Fruit fly (Drosophila melanogaster): Measurements from ENCODE around the gene Cyp4d20.

- TF ChIP-seq CG14711 (tag; optimal IDR thresholded peaks at IDR 0.05) (no peak), toe (GFP tag; optimal IDR thresholded peaks at IDR 0.05) (no peak), Mnt (GFP tag; optimal IDR thresholded peaks at IDR 0.05) (no peak), CG7045 (GFP tag; optimal IDR thresholded peaks at IDR 0.05) (no peak), bab1 (GFP tag; optimal IDR thresholded peaks at IDR 0.05) (no peak), CG12768 (GFP tag; optimal IDR thresholded peaks at IDR 0.05) (no peak), kay (GFP tag; ENCODE audit: borderline replicate concordance) (no peak), Hr96 (GFP tag; optimal IDR thresholded peaks at IDR 0.05) (no peak), ovo (GFP tag; optimal IDR thresholded peaks at IDR 0.05) (no peak)
These were observed 32.0 kb downstream of the Cyp4d20 start for dm6 chr3L:2446201-2446600.

Data from whole organism, adult.